Worm (Caenorhabditis elegans) whole organism, midembryonic: ENCODE data around the gene exc-12.

ENCODE experiments used
- T22C8.4 ChIP-seq: fragments of 200-800 bp; sonication (Bioruptor generic); IDR thresholded peaks from 2 replicates; pipeline ENCODE4 v1.3.6; 2022; ENCODE audit warnings: missing genetic modification characterization, missing compliant biosample characterization
- cog-1 ChIP-seq: sonication (generic microtip); optimal IDR thresholded peaks from 2 replicates; lab custom pipeline; 2016; ENCODE audit warnings: missing genetic modification characterization, missing compliant biosample characterization
- flt-1 ChIP-seq: fragments of 200-800 bp; sonication (Bioruptor generic); IDR thresholded peaks from 2 replicates; pipeline ENCODE4 v1.3.6; 2022; ENCODE audit warnings: missing genetic modification characterization, missing compliant biosample characterization
- klf-2 ChIP-seq: fragments of 200-800 bp; sonication (Bioruptor generic); conservative IDR thresholded peaks from 2 replicates; pipeline ENCODE4 v1.3.6; 2022; ENCODE audit warnings: missing genetic modification reagents, missing genetic modification characterization, missing compliant biosample characterization
- med-1 ChIP-seq: sonication (generic microtip); optimal IDR thresholded peaks from 2 replicates; lab custom pipeline; 2017; ENCODE audit warnings: missing genetic modification characterization, mild to moderate bottlenecking, missing compliant biosample characterization, antibody characterized with exemption, missing genetic modification reagents; ENCODE audit not compliant: insufficient read depth
- ref-1 ChIP-seq: fragments of 200-800 bp; sonication (Bioruptor generic); conservative IDR thresholded peaks from 2 replicates; pipeline ENCODE4 v1.3.6; 2022; ENCODE audit warnings: missing genetic modification reagents, missing genetic modification characterization, missing compliant biosample characterization
- tab-1 ChIP-seq: fragments of 200-800 bp; sonication (Bioruptor generic); IDR thresholded peaks from 2 replicates; pipeline ENCODE4 v1.3.6; 2022; ENCODE audit warnings: missing genetic modification characterization, missing compliant biosample characterization
- ztf-23 ChIP-seq: fragments of 200-800 bp; sonication (Bioruptor generic); IDR thresholded peaks from 2 replicates; pipeline ENCODE4 v1.3.6; 2022; ENCODE audit warnings: missing genetic modification reagents, missing genetic modification characterization, missing compliant biosample characterization
- ztf-29 ChIP-seq: fragments of 200-800 bp; sonication (Bioruptor generic); IDR thresholded peaks from 2 replicates; pipeline ENCODE4 v1.3.6; 2022; ENCODE audit warnings: missing genetic modification reagents, missing genetic modification characterization, missing compliant biosample characterization

exc-12 gene

DNA sequence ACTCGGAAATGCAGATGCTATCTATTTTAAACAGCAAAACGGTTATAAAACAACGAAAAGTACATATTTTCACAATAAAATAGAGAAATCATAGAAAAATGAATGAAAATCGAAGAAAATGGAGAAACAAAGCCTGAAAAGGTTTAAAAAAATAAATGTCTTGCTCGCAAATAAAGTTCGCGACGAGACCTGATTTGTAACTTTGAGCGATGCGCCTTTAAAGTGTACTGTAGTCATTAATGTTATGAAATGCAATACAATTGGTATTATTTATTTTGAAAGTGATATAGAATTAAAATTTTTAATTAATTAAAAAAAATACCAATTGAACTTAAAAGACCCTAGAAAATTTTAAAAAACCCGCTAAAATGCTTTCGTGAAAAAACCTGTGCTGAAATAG lies 9.0 kb downstream of the exc-12 start:
- no peak for TF ChIP-seq tab-1 (GFP tag; lab: Robert Waterston, UW)

- TF ChIP-seq med-1 (GFP tag; lab: Kevin White, UChicago): no peak
- no peak for TF ChIP-seq flt-1
These were observed 9.5 kb downstream of the exc-12 start for ce11 chrIII:13560715-13561114.

ce11 chrIII:13556039-13556438 lies 14.2 kb downstream of the exc-12 start:
- TF ChIP-seq tab-1 (GFP tag; lab: Robert Waterston, UW) (no peak), flt-1 (no peak), klf-2 (GFP tag; lab: Robert Waterston, UW) (no peak)

- TF ChIP-seq ref-1: no peak
These were observed 15.0 kb downstream of the exc-12 start, which contains the start of gene scav-2 for ce11 chrIII:13555234-13555633. scav-2 (minus strand) TSS chrIII:13555334.

DNA sequence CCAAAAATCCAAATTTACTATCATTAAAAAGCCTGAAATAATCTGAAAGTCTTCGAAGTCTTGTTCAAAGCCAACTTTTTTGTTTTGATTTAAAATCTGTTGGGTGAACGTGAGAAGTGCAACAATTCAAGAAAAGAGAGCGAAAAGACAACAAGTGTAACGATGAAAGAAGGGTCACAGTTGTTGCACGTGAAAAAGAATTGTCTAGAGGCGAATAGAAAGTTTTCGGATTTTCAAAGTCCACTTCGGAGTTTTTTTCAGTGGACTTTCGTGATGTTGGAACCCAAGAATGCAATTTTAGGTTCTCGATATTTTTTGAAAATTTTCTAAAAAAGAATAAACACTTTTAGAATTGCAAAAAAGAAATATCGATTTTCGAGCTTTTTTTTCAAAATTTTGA lies 20.3 kb downstream of the exc-12 start:
- no peak for TF ChIP-seq T22C8.4 (GFP tag; lab: Robert Waterston, UW)
- TF ChIP-seq flt-1: no peak
- no peak for TF ChIP-seq med-1 (GFP tag; lab: Kevin White, UChicago)
- TF ChIP-seq ztf-23 (GFP tag; lab: Robert Waterston, UW): no peak
- TF ChIP-seq cog-1 (tag; lab: Kevin White, UChicago): no peak
- no peak for TF ChIP-seq ref-1
- TF ChIP-seq klf-2 (GFP tag; lab: Robert Waterston, UW): no peak
- TF ChIP-seq tab-1 (GFP tag; lab: Robert Waterston, UW): no peak
- no peak for TF ChIP-seq ztf-29 (GFP tag; lab: Robert Waterston, UW)

- TF ChIP-seq ref-1: no peak
- no peak for TF ChIP-seq klf-2 (GFP tag; lab: Robert Waterston, UW)
- no peak for TF ChIP-seq T22C8.4 (GFP tag; lab: Robert Waterston, UW)
- TF ChIP-seq ztf-23 (GFP tag; lab: Robert Waterston, UW): no peak
- TF ChIP-seq cog-1 (tag; lab: Kevin White, UChicago): peak; percentile 4
- TF ChIP-seq ztf-29 (GFP tag; lab: Robert Waterston, UW): no peak
These were observed 21.3 kb downstream of the exc-12 start, which contains the start of gene mmad-1 for ce11 chrIII:13548982-13549381. mmad-1 (minus strand) TSS chrIII:13549005.

DNA sequence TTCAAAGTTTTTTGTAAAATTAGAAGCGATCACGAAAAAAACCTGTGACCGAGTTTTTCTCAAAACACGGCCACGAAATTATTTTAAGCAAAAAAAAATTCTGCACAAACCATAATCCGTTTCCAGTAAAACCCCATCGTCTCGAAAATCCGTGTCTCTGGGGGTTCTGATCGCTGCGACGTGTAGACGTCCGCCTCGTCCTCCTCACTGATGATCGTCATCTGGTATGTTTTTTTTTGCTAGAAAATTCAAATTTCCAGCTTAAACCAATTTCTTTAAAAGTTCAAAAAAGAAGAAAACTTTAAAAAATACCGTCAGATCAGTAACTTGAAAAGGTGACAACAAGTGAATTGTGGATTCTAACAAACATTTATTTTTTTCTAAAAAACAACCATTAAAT lies 23.7 kb downstream of the exc-12 start, which contains the start of gene Y76A2B.4:
Gene Y76A2B.4 (minus strand): TSS at position 241 of the 400 bp plus-strand sequence.
- TF ChIP-seq tab-1 (GFP tag; lab: Robert Waterston, UW) (no peak), ztf-29 (GFP tag; lab: Robert Waterston, UW) (no peak), flt-1 (no peak), ztf-23 (GFP tag; lab: Robert Waterston, UW) (no peak), klf-2 (GFP tag; lab: Robert Waterston, UW) (no peak), med-1 (GFP tag; lab: Kevin White, UChicago) (no peak)

- TF ChIP-seq flt-1: no peak
- no peak for TF ChIP-seq ref-1
- TF ChIP-seq med-1 (GFP tag; lab: Kevin White, UChicago): no peak
- TF ChIP-seq T22C8.4 (GFP tag; lab: Robert Waterston, UW): no peak
- TF ChIP-seq klf-2 (GFP tag; lab: Robert Waterston, UW): no peak
- no peak for TF ChIP-seq cog-1 (tag; lab: Kevin White, UChicago)
- no peak for TF ChIP-seq ztf-23 (GFP tag; lab: Robert Waterston, UW)
- TF ChIP-seq tab-1 (GFP tag; lab: Robert Waterston, UW): no peak
- TF ChIP-seq ztf-29 (GFP tag; lab: Robert Waterston, UW): no peak
These were observed 25.7 kb downstream of the exc-12 start for ce11 chrIII:13544593-13544992.

DNA sequence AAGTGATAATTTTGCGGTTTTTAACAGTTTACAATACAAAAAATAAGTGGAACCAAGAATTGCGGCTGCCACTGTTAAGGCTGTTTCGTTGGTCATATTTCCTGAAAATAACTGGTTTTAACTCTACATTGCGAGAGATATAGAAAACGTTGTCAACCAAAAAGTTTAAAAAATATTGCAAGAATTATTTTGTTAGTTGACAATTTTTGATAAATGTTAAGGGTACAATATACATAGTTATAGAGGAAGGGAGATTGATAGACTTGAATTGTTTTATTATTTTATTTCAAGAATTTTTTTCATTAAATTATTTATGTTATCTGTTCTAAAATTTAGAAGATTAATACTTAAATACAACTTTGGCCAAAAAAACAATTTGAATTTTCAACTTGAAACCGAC lies 26.8 kb downstream of the exc-12 start, which contains the start of gene acs-5:
Gene acs-5 (minus strand): TSS at position 101 of the 400 bp plus-strand sequence.
- no peak for TF ChIP-seq klf-2 (GFP tag; lab: Robert Waterston, UW)
- no peak for TF ChIP-seq T22C8.4 (GFP tag; lab: Robert Waterston, UW)
- TF ChIP-seq med-1 (GFP tag; lab: Kevin White, UChicago): no peak
- TF ChIP-seq tab-1 (GFP tag; lab: Robert Waterston, UW): no peak
- TF ChIP-seq ztf-29 (GFP tag; lab: Robert Waterston, UW): no peak
- TF ChIP-seq flt-1: no peak
- TF ChIP-seq cog-1 (tag; lab: Kevin White, UChicago): no peak
- no peak for TF ChIP-seq ref-1
- TF ChIP-seq ztf-23 (GFP tag; lab: Robert Waterston, UW): no peak

DNA sequence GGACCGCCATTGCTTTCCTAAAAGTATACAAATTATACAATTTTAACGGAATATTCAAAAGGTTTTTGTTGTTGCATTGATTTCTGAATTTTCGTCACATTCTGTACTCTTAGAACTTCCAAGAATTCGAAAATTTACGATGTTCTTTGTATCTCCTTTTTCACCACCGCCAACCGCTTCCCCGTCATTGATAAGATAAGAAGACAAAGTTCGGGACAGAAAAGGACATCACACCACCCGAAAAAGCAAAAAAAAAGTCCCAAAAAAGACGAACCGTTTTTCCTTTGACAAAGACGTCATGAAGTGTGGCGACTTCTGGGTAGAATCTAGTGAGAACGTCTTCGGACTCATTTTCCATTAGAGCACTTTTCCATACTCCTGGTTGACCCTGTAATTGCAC lies 27.8 kb downstream of the exc-12 start:
- TF ChIP-seq ztf-29 (GFP tag; lab: Robert Waterston, UW) (no peak), cog-1 (tag; lab: Kevin White, UChicago) (no peak), ztf-23 (GFP tag; lab: Robert Waterston, UW) (no peak), T22C8.4 (GFP tag; lab: Robert Waterston, UW) (no peak), tab-1 (GFP tag; lab: Robert Waterston, UW) (no peak), med-1 (GFP tag; lab: Kevin White, UChicago) (no peak), ref-1 (no peak), klf-2 (GFP tag; lab: Robert Waterston, UW) (no peak), flt-1 (no peak)

DNA sequence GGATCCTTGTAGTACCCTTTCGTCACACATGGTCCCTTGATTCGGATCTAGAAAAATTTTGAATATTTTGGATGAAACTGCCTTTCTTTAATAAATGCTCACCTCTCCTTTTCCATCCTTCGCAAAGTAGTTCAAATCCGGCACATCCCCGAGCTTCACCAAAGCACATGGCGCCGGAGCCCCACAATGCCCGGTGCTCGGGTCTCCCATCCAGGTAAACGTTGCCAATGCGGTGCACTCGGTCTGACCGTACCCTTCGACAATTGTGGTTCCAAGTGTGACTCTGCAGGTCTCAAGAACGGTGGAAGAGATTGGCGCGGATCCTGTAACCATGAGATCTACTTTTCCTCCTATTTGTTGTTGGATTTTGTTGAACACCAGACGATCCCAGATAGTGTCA lies 29.5 kb downstream of the exc-12 start:
- TF ChIP-seq ztf-23 (GFP tag; lab: Robert Waterston, UW) (no peak), ztf-29 (GFP tag; lab: Robert Waterston, UW) (no peak), ref-1 (no peak), med-1 (GFP tag; lab: Kevin White, UChicago) (no peak), tab-1 (GFP tag; lab: Robert Waterston, UW) (no peak), cog-1 (tag; lab: Kevin White, UChicago) (no peak), T22C8.4 (GFP tag; lab: Robert Waterston, UW) (no peak), klf-2 (GFP tag; lab: Robert Waterston, UW) (no peak), flt-1 (no peak)
